Fruit fly (Drosophila melanogaster): ENCODE data around the gene Mettl14.

Mettl14 gene

DNA sequence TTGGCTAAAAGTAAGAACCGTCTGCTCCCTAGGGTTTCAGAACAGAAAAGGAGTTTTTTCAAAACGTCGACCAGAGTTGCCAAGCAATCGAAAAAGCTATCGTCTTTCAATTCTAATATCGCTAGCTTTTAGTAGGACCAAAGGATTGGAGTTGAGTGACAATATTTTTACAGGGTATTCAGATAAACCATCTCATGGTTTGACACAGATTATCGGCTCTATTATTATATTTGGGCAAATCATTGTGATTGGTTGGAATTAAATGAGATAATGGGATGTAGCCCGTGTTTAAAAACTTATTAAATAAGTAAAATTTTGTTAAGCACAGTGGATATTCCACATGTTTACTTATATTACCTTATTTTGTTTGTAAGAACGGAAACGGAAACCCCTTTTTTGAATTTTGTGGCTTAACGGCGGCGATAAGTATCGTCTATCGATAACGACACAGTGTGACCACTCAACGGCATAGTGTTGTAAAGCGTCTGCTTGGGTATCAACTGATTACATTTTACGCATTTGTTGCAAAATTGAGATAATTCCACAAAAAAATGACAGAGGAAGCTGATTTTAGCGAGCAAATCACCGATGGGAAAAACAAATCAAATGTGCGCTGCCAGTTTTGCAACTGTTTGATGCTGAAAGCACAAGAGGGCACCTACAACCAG is 11.8 kb downstream of the Mettl14 start, which contains the start of the genes mtsh and strat (continued):
- no peak for TF ChIP-seq dmrt99B (tag; optimal IDR thresholded peaks at IDR 0.05)
- TF ChIP-seq vnd (GFP tag; IDR thresholded peaks at IDR 0.05; ENCODE audit: partially characterized antibody) = peak; percentile 50; the same call in 2 of the 3 replicates
- TF ChIP-seq CG18599 (GFP tag; optimal IDR thresholded peaks at IDR 0.05) = peak; percentile 66
- TF ChIP-seq CG6791 (GFP tag; IDR thresholded peaks at IDR 0.05; ENCODE audit: partially characterized antibody) = peak; percentile 78
- TF ChIP-seq CG11560 (tag; IDR thresholded peaks at IDR 0.05) = no peak
- TF ChIP-seq Nf-YA (GFP tag; IDR thresholded peaks at IDR 0.05) = no peak
- TF ChIP-seq CG31224 (GFP tag; IDR thresholded peaks at IDR 0.05) = peak; percentile 42; the same call in 1 of the 2 replicates
- peak; percentile 21 for TF ChIP-seq TFAM (GFP tag; optimal IDR thresholded peaks at IDR 0.05)
- no peak for TF ChIP-seq CG6654 (GFP tag; optimal IDR thresholded peaks at IDR 0.05)
- TF ChIP-seq CG42726 (GFP tag; IDR thresholded peaks at IDR 0.05; ENCODE audit: partially characterized antibody) = no peak
- TF ChIP-seq CG14710 (tag; optimal IDR thresholded peaks at IDR 0.05) = peak; percentile 90
- no peak for TF ChIP-seq NC2α (GFP tag; optimal IDR thresholded peaks at IDR 0.05)
- TF ChIP-seq CG3281 (GFP tag; optimal IDR thresholded peaks at IDR 0.05) = peak; percentile 76
- TF ChIP-seq CG4328 (GFP tag; optimal IDR thresholded peaks at IDR 0.05) = peak; percentile 66
- TF ChIP-seq CG32767 (GFP tag; IDR thresholded peaks at IDR 0.05) = no peak
- peak; percentile 59 for TF ChIP-seq CG14441 (GFP tag; IDR thresholded peaks at IDR 0.05)
- TF ChIP-seq nau (GFP tag; optimal IDR thresholded peaks at IDR 0.05) = no peak
- TF ChIP-seq CG7556 (GFP tag; optimal IDR thresholded peaks at IDR 0.05) = peak; percentile 54
- TF ChIP-seq CG2129 (GFP tag; IDR thresholded peaks at IDR 0.05; ENCODE audit: partially characterized antibody) = no peak
- TF ChIP-seq phol (tag; optimal IDR thresholded peaks at IDR 0.05) = peak; percentile 70
- 0 out of 2 replicates have a peak, but pooled peaks have one; percentile 37 for TF ChIP-seq CG11696 (GFP tag; IDR thresholded peaks at IDR 0.05)
- TF ChIP-seq CG13123 (GFP tag; optimal IDR thresholded peaks at IDR 0.05) = no peak
- 0 out of 2 replicates have a peak, but pooled peaks have one; percentile 8 for TF ChIP-seq CG7372 (GFP tag; IDR thresholded peaks at IDR 0.05)
- TF ChIP-seq CG2120 (GFP tag; optimal IDR thresholded peaks at IDR 0.05) = peak; percentile 59
- no peak for TF ChIP-seq bowl (GFP tag; IDR thresholded peaks at IDR 0.05)
- peak; percentile 52 for TF ChIP-seq CG32532 (GFP tag; IDR thresholded peaks at IDR 0.05)
- TF ChIP-seq B-H1 (GFP tag; IDR thresholded peaks at IDR 0.05) = peak; percentile 16; the same call in 1 of the 3 replicates
- TF ChIP-seq Bteb2 (GFP tag; optimal IDR thresholded peaks at IDR 0.05) = no peak
- no peak for TF ChIP-seq Atf3 (GFP tag; optimal IDR thresholded peaks at IDR 0.05)
- peak; percentile 58 for TF ChIP-seq scrt (GFP tag; optimal IDR thresholded peaks at IDR 0.05)
- TF ChIP-seq CG7928 (GFP tag; optimal IDR thresholded peaks at IDR 0.05) = no peak
- peak; percentile 33; the same call in 1 of the 2 replicates for TF ChIP-seq gsb (GFP tag; IDR thresholded peaks at IDR 0.05)
- no peak for TF ChIP-seq CG4282 (GFP tag; optimal IDR thresholded peaks at IDR 0.05)
- TF ChIP-seq Myb (GFP tag; optimal IDR thresholded peaks at IDR 0.05) = peak; percentile 74
- TF ChIP-seq pfk (GFP tag; optimal IDR thresholded peaks at IDR 0.05) = peak; percentile 5
- TF ChIP-seq shn (GFP tag; optimal IDR thresholded peaks at IDR 0.05) = no peak
- peak; percentile 59; the same call in 2 of the 3 replicates for TF ChIP-seq CG11456 (GFP tag; IDR thresholded peaks at IDR 0.05)
- no peak for TF ChIP-seq CG5953 (GFP tag; IDR thresholded peaks at IDR 0.05)
- no peak for TF ChIP-seq mld (GFP tag; IDR thresholded peaks at IDR 0.05; ENCODE audit: partially characterized antibody)
- peak; percentile 45 for TF ChIP-seq fd3F (GFP tag; optimal IDR thresholded peaks at IDR 0.05)
- peak; percentile 46; the same call in 1 of the 2 replicates for TF ChIP-seq sim (GFP tag; IDR thresholded peaks at IDR 0.05)
- no peak for TF ChIP-seq toy (GFP tag; IDR thresholded peaks at IDR 0.05)
- TF ChIP-seq Adf1 (GFP tag; IDR thresholded peaks at IDR 0.05) = no peak
- TF ChIP-seq crp (GFP tag; optimal IDR thresholded peaks at IDR 0.05) = peak in 1 of 2 experiments; percentile 47
- TF ChIP-seq grau (tag; optimal IDR thresholded peaks at IDR 0.05) = no peak
- TF ChIP-seq dimm (GFP tag; IDR thresholded peaks at IDR 0.05) = no peak
- TF ChIP-seq CG2199 (GFP tag; IDR thresholded peaks at IDR 0.05) = no peak
- TF ChIP-seq CG10209 (GFP tag; optimal IDR thresholded peaks at IDR 0.05) = peak; percentile 21
- TF ChIP-seq CG16813 (GFP tag; IDR thresholded peaks at IDR 0.05; ENCODE audit: partially characterized antibody) = peak; percentile 51; the same call in 2 of the 3 replicates
